Worm (Caenorhabditis elegans) whole organism, mixed stage, embryonic: ENCODE results near the gene srxa-10.

Source experiments
- bed-3 ChIP-seq: fragments of 200-800 bp; sonication (Bioruptor generic); optimal IDR thresholded peaks from 3 replicates; lab custom pipeline; 2018; ENCODE audit warnings: mild to moderate bottlenecking, missing genetic modification characterization, moderate library complexity, missing compliant biosample characterization
- ceh-39 ChIP-seq: fragments of 150-350 bp; optimal IDR thresholded peaks from 2 replicates; lab custom pipeline; 2014; ENCODE audit warnings: missing biosample characterization, missing genetic modification characterization
- ceh-43 ChIP-seq: fragments of 200-800 bp; sonication (Bioruptor generic); optimal IDR thresholded peaks from 2 replicates; lab custom pipeline; 2018; ENCODE audit warnings: mild to moderate bottlenecking, missing genetic modification characterization, moderate library complexity, missing compliant biosample characterization
- ceh-83 ChIP-seq: fragments of 200-800 bp; sonication (Bioruptor generic); optimal IDR thresholded peaks from 2 replicates; lab custom pipeline; 2018; ENCODE audit warnings: mild to moderate bottlenecking, missing genetic modification characterization, missing compliant biosample characterization
- ces-1 ChIP-seq: fragments of 150-350 bp; optimal IDR thresholded peaks from 2 replicates; lab custom pipeline; 2014; ENCODE audit warnings: missing biosample characterization, missing genetic modification reagents, missing genetic modification characterization
- cnd-1 ChIP-seq: fragments of 200-800 bp; sonication (Bioruptor generic); optimal IDR thresholded peaks from 2 replicates; lab custom pipeline; 2018; ENCODE audit warnings: mild to moderate bottlenecking, missing genetic modification characterization, missing compliant biosample characterization
- elt-1 ChIP-seq: sonication (generic microtip); optimal IDR thresholded peaks from 2 replicates; lab custom pipeline; 2017; ENCODE audit warnings: missing genetic modification characterization, mild to moderate bottlenecking, missing compliant biosample characterization, antibody characterized with exemption, moderate library complexity, borderline replicate concordance; ENCODE audit not compliant: insufficient read depth
- elt-3 ChIP-seq: fragments of 150-350 bp; optimal IDR thresholded peaks from 2 replicates; lab custom pipeline; 2014; ENCODE audit warnings: missing biosample characterization, missing genetic modification characterization
- flh-1 ChIP-seq: fragments of 200-800 bp; sonication (Bioruptor generic); optimal IDR thresholded peaks from 2 replicates; lab custom pipeline; 2018; ENCODE audit warnings: mild to moderate bottlenecking, missing genetic modification characterization, moderate library complexity, missing compliant biosample characterization
- lin-13 ChIP-seq: fragments of 150-350 bp; optimal IDR thresholded peaks from 2 replicates; lab custom pipeline; 2014; ENCODE audit warnings: missing biosample characterization, missing genetic modification characterization
- mab-5 ChIP-seq: fragments of 150-350 bp; optimal IDR thresholded peaks from 2 replicates; lab custom pipeline; 2014; ENCODE audit warnings: missing biosample characterization, missing genetic modification characterization
- mep-1 ChIP-seq: fragments of 150-350 bp; optimal IDR thresholded peaks from 2 replicates; lab custom pipeline; 2017; ENCODE audit warnings: missing biosample characterization, missing genetic modification reagents, missing genetic modification characterization, inconsistent platforms
- mls-2 ChIP-seq: sonication (generic microtip); optimal IDR thresholded peaks from 2 replicates; lab custom pipeline; 2016; ENCODE audit warnings: mild to moderate bottlenecking, missing genetic modification characterization, moderate library complexity, missing compliant biosample characterization
- nhr-12 ChIP-seq: fragments of 150-350 bp; optimal IDR thresholded peaks from 2 replicates; lab custom pipeline; 2014; ENCODE audit warnings: missing biosample characterization, missing genetic modification characterization
- nhr-2 ChIP-seq: fragments of 150-350 bp; optimal IDR thresholded peaks from 2 replicates; lab custom pipeline; 2014; ENCODE audit warnings: missing biosample characterization, missing genetic modification characterization
- nhr-237 ChIP-seq: fragments of 150-350 bp; optimal IDR thresholded peaks from 2 replicates; lab custom pipeline; 2014; ENCODE audit warnings: missing biosample characterization, missing genetic modification characterization
- nhr-28 ChIP-seq: fragments of 150-350 bp; optimal IDR thresholded peaks from 2 replicates; lab custom pipeline; 2014; ENCODE audit warnings: missing biosample characterization, missing genetic modification characterization
- pha-4 ChIP-seq: fragments of 150-350 bp; optimal IDR thresholded peaks from 2 replicates; lab custom pipeline; 2018; ENCODE audit warnings: missing biosample characterization, missing genetic modification reagents, missing genetic modification characterization
- sem-2 ChIP-seq: fragments of 200-800 bp; sonication (Bioruptor generic); optimal IDR thresholded peaks from 2 replicates; lab custom pipeline; 2018; ENCODE audit warnings: mild to moderate bottlenecking, missing genetic modification characterization, missing compliant biosample characterization
- snpc-4 ChIP-seq: fragments of 150-350 bp; optimal IDR thresholded peaks from 2 replicates; lab custom pipeline; 2014; ENCODE audit warnings: missing biosample characterization, missing genetic modification characterization
- sptf-1 ChIP-seq: sonication (generic microtip); optimal IDR thresholded peaks from 2 replicates; lab custom pipeline; 2017; ENCODE audit warnings: mild to moderate bottlenecking, missing genetic modification characterization, moderate library complexity, missing compliant biosample characterization
- tbx-8 ChIP-seq: fragments of 200-800 bp; sonication (Bioruptor generic); optimal IDR thresholded peaks from 2 replicates; lab custom pipeline; 2018; ENCODE audit warnings: mild to moderate bottlenecking, missing genetic modification characterization, moderate library complexity, missing compliant biosample characterization
- unc-120 ChIP-seq: sonication (generic microtip); optimal IDR thresholded peaks from 2 replicates; lab custom pipeline; 2017; ENCODE audit warnings: missing genetic modification characterization, missing compliant biosample characterization; ENCODE audit not compliant: poor library complexity, severe bottlenecking
- unc-39 ChIP-seq: fragments of 150-350 bp; optimal IDR thresholded peaks from 2 replicates; lab custom pipeline; 2014; ENCODE audit warnings: missing biosample characterization, missing genetic modification characterization
- unc-62 ChIP-seq: fragments of 150-350 bp; optimal IDR thresholded peaks from 2 replicates; lab custom pipeline; 2014; ENCODE audit warnings: missing biosample characterization, missing genetic modification reagents, missing genetic modification characterization
- zip-8 ChIP-seq: fragments of 150-350 bp; optimal IDR thresholded peaks from 2 replicates; lab custom pipeline; 2014; ENCODE audit warnings: missing biosample characterization, missing genetic modification characterization
- ztf-11 ChIP-seq: fragments of 150-350 bp; optimal IDR thresholded peaks from 2 replicates; lab custom pipeline; 2014; ENCODE audit warnings: missing biosample characterization, missing genetic modification characterization

Gene srxa-10

ce11 chrIII:9798478-9799157 lies 2.3 kb upstream of the srxa-10 start, which contains the start of gene ZK632.2:
Gene ZK632.2 (plus strand): TSS chrIII:9799107.
- TF ChIP-seq elt-3 (tag; lab: Kevin White, UChicago) (no peak), ceh-39 (tag; lab: Kevin White, UChicago) (no peak), elt-1 (tag; lab: Kevin White, UChicago) (no peak), ceh-83 (GFP tag; lab: Kevin White, UChicago) (no peak), unc-120 (tag; lab: Kevin White, UChicago) (no peak), ztf-11 (no peak), bed-3 (GFP tag; lab: Kevin White, UChicago) (no peak), cnd-1 (tag; lab: Kevin White, UChicago) (no peak), snpc-4 (no peak)

- TF ChIP-seq nhr-237 (no peak), tbx-8 (GFP tag; lab: Kevin White, UChicago) (no peak), pha-4 (tag; lab: Kevin White, UChicago) (peak; percentile 11), ceh-83 (GFP tag; lab: Kevin White, UChicago) (no peak), mab-5 (no peak), nhr-2 (tag; lab: Kevin White, UChicago) (no peak), bed-3 (GFP tag; lab: Kevin White, UChicago) (no peak)
Observed at ce11 chrIII:9793592-9794417, 2.5 kb downstream of the srxa-10 start, which contains the start of the genes R10E11.9 and mcm-6. Gene R10E11.9 (minus strand): TSS chrIII:9793642. Gene mcm-6 (plus strand): TSS chrIII:9794367.

ce11 chrIII:9789607-9790073 lies 6.7 kb downstream of the srxa-10 start, which contains the start of gene R10E11.5:
Gene R10E11.5 (minus strand): TSS chrIII:9789657.
- TF ChIP-seq nhr-28 (tag; lab: Kevin White, UChicago) = no peak

- TF ChIP-seq zip-8 (tag; lab: Kevin White, UChicago) (no peak), lin-13 (tag; lab: Kevin White, UChicago) (no peak)
Observed at ce11 chrIII:9789083-9789482, 7.3 kb downstream of the srxa-10 start.

ce11 chrIII:9786776-9787175 lies 9.6 kb downstream of the srxa-10 start:
- no peak for TF ChIP-seq mls-2 (tag; lab: Kevin White, UChicago)
- no peak for TF ChIP-seq tbx-8 (GFP tag; lab: Kevin White, UChicago)
- no peak for TF ChIP-seq ceh-43
- no peak for TF ChIP-seq sem-2
- no peak for TF ChIP-seq nhr-237
- TF ChIP-seq unc-39 (tag; lab: Kevin White, UChicago) = no peak
- no peak for TF ChIP-seq bed-3 (GFP tag; lab: Kevin White, UChicago)
- TF ChIP-seq flh-1 (GFP tag; lab: Kevin White, UChicago) = no peak
- no peak for TF ChIP-seq sptf-1 (tag; lab: Kevin White, UChicago)
- no peak for TF ChIP-seq snpc-4
- no peak for TF ChIP-seq unc-120 (tag; lab: Kevin White, UChicago)
- no peak for TF ChIP-seq ces-1 (GFP tag; lab: Kevin White, UChicago)
- TF ChIP-seq nhr-12 (tag; lab: Kevin White, UChicago) = no peak
- no peak for TF ChIP-seq ceh-39 (tag; lab: Kevin White, UChicago)
- TF ChIP-seq unc-62 (GFP tag; lab: Kevin White, UChicago) = no peak
- no peak for TF ChIP-seq zip-8 (tag; lab: Kevin White, UChicago)
- TF ChIP-seq mab-5 = no peak
- TF ChIP-seq, all 35 proteins: peak for 0

- TF ChIP-seq mls-2 (tag; lab: Kevin White, UChicago) = peak; percentile 40
- TF ChIP-seq ceh-43 = peak; percentile 12
- no peak for TF ChIP-seq ceh-83 (GFP tag; lab: Kevin White, UChicago)
- no peak for TF ChIP-seq mep-1 (tag; lab: Kevin White, UChicago)
Observed at ce11 chrIII:9783133-9783590, 13.2 kb downstream of the srxa-10 start.
